Worm (Caenorhabditis elegans): ENCODE measurements around the gene ceh-60.

The ceh-60 gene

DNA sequence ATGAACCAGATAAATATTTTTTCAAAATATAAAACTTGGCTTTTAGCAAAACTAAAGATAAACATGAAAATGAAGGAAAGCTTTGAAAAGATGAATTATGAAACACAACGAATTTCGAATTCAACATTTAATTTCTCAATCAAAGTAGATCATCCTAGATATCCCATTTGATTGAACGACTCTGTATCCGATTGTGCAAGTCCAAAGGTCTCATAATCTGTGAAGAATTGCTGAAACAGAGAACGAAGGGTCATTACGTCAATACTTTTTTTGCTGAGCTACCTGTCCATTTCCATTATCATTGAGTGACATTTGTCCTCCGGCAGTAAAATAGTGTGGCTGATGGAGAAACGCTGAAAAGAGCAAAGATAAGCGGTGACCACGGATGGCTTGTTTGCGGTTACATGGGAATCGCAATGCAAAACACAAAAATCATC lies 7.3 kb downstream of the ceh-60 start:
- TF ChIP-seq unc-62 (GFP tag; optimal IDR thresholded peaks at IDR 0.05), result no peak

DNA sequence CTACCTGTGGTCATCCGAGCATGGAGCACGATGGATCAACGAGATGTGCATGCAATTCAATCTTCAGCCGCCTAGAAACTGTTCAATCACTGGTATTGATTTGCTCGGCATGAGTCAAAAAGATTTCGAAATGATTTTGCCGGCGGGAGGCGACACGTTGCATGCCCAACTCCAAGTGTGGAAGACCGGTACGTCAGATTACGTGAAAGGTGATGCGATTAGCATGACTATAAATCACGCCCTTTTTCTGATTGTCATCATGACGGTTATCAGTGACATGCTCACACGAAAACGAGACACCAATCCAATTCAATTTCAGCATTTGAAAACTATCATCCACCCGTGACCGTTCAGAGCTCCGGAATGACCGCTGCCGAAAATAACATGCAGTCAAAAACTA lies 9.3 kb downstream of the ceh-60 start:
- no peak for TF ChIP-seq unc-62 (GFP tag; optimal IDR thresholded peaks at IDR 0.05)

DNA sequence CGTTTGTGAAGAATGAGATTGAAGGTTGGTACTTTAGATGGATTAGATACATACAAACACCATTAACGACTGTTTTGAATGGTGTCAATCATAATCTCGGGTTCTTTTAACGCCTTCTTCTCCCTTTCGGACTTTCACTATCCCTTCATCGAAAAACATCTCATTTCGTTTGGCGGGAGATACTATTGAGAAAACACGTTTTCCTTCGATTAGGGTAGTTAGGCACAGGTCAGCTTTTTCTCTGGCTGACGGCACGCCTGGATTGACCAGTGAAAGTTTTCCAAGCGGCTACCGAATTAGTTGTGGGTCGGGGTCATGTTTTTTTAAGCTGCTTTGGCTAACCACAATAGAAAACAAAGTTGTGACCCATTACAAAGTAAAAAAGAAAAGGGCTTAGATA lies 10.0 kb downstream of the ceh-60 start:
- TF ChIP-seq unc-62 (GFP tag; optimal IDR thresholded peaks at IDR 0.05), result no peak

DNA sequence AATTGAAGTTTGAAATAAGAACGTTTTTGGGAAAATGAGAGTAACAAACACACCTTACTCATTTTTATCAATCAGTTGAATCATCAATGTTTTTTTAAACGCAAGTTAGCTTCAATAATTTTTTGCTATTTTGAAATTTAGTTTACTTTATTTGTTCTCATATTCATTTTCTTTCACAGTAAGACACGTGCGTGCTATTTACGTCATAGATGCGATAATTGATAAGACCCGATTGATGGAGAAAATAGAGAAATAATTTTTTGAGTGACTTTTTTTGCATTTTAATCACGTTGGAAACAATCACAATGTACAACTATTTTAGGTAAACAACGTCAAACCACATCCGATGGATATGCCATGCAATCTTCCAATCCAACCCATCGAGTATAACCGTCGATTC lies 10.5 kb downstream of the ceh-60 start:
- TF ChIP-seq unc-62 (GFP tag; optimal IDR thresholded peaks at IDR 0.05), result no peak

DNA sequence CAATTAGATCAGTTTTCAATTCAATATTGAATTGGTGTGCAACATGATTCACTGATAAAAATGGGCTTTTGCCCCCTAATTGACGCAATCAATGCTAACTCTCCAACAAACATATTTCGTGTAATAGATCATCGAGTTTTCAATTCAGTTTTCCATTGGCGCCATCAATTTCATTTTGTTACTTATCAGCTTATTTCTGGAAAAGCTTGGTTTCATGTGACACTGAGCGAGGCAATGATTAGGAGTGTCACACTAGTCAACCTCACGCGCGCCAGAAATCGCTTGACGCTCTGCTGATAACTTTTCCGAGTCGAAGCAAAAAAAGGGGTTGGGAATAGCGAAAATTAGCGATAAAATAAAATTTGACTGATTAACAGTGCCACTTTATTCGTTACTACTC lies 11.4 kb downstream of the ceh-60 start, which contains the start of gene ets-4:
TSS of gene ets-4 (plus strand) at position 347 of the 400 bp plus-strand sequence.
- TF ChIP-seq unc-62 (GFP tag; optimal IDR thresholded peaks at IDR 0.05), result no peak

DNA sequence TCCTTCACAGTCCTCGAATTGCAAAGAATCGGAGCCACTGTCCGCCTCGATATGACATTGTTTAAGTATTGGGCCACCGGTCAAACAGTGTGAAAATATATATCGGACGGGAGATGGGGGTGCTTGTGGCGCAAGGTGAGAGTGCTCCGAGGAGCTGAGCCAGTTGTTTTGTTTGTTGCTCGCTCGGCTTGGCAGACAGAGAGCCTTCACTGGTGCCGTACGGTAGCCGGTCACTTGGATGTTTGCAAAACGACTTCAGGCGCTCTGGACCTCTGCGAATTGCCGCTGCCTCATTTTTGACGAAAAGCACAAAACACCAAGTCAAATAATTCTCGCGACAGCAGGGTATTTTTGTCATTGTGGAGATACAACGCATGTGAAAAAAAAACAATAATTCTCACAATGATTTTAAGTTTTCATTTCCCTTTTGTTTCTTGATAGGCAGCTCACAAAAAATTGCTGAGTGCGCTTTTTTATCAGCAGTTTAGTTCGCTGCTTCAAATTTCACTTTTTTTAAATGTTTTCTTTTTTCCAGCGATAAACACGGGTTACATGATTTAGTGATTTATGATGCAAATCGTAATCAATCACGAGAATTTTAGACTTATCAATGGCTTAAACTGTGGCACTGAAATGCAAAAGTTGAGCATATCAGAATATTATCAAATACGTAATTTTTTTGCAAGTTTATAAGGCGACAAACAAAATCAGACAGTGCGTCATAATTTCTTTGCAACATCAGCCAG lies 12.7 kb downstream of the ceh-60 start:
- no peak for TF ChIP-seq unc-62 (GFP tag; optimal IDR thresholded peaks at IDR 0.05)

DNA sequence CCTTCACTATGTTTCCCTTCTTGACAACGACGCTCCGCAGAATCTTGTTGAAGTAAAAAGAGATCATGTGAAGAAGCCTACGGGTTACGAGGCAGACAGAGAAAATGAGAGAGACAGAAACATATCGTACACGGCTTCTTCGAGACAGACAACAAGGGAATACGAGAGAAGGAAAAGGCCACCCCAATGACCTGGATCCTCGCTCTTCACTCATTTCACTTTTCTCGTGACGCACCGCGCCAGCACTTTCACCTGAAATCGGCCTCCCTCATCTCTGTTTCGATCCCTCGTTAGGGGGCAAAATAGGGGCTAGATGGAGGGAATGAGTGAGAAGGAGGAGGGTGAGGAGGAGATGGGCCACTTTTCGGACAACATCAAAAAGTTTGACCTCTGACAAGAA lies 14.7 kb downstream of the ceh-60 start:
- no peak for TF ChIP-seq unc-62 (GFP tag; optimal IDR thresholded peaks at IDR 0.05)

DNA sequence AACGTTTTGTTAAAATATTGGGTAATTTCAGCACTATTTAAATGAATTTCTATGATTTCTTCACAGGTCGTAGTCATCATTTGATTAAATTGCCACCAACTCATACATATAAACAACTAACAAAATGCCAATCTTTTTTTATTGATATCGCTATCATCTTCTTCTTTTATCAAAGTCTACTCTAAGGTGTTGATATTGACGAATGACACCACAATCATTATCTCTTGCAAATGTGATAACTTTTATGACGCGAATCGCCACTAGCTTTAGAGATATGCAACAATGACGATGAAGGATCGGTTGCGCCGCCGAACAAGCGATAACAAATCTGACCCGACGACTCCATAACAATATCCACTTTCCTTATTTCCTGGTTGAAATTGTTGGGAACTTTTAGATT lies 15.5 kb downstream of the ceh-60 start:
- TF ChIP-seq unc-62 (GFP tag; optimal IDR thresholded peaks at IDR 0.05), result no peak

DNA sequence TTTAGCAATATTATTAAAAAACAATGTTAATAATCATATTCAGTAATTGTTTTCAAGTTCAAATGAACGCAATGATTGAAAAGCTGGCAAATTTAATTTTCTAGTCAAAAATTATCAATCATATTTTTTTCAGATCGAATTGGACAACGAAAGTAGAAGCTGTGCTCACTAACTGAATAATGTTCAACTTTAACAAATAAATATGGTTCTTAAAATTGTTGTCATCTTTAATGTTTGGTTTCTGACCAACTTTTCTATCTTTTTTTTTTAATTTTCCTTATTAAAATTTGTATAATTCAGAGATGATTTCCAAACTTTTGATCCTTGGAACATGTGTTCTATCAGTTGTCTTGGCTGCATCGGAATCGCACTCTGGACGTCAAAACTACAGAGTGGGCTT lies 18.0 kb downstream of the ceh-60 start, which contains the start of gene ttr-35:
TSS of gene ttr-35 (plus strand) at position 301 of the 400 bp plus-strand sequence.
- TF ChIP-seq unc-62 (GFP tag; optimal IDR thresholded peaks at IDR 0.05), result no peak

DNA sequence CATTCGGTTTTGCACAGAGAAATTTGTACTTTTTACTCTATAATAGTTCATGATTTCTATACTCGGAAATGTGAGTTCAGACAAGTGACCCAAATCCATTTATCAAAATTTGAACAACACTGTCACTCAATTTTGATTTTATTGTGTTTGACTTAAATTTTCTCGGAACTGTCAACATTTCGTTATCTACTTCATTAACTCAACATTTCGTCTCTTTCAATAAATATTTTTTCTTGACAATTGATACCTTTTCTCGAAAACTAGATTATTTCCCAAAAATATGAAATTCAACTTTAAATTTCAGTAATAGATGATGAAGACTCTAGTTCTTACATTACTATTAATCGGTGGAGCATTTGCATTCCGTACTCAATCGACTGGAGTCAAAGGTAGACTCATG lies 19.3 kb downstream of the ceh-60 start, which contains the start of gene ttr-36:
TSS of gene ttr-36 (plus strand) at position 301 of the 400 bp plus-strand sequence.
- no peak for TF ChIP-seq unc-62 (GFP tag; optimal IDR thresholded peaks at IDR 0.05)

DNA sequence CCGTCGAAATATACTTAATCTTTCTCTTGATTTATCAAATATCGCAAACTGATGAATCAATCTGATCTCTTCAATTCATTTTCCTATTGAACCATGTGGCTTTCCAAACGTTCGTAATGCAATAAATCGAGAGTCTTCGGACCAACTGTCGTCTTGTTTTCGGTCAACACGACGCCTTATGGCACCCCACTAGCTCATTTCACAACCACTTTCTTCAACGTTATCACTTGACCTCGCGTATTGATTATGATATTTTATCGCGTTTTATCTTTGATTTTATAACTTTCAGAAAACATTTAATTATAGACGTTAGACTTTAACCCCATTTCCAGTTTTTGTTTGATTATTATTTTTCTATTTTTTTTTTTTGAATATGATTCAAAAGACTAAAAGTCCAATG lies 20.1 kb downstream of the ceh-60 start:
- TF ChIP-seq unc-62 (GFP tag; optimal IDR thresholded peaks at IDR 0.05), result no peak

DNA sequence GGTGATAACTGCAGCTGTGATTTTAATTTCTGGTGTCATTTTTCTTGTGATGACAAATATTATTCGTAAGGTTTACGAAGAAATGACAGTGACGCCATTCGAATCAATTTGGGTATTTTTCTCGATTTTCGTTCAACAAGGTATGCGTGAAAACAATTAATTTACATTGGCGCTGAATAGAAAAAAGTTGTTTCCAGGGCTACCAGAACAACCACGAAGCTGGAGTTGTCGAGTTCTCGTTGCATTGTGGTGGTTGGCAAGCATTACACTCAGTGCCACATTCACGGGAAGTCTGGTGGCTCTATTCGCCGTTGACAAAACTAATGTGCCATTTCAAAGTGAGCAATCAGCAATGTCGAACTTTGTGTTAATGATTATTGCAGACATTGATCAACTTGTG lies 22.2 kb downstream of the ceh-60 start:
- no peak for TF ChIP-seq unc-62 (GFP tag; optimal IDR thresholded peaks at IDR 0.05)

DNA sequence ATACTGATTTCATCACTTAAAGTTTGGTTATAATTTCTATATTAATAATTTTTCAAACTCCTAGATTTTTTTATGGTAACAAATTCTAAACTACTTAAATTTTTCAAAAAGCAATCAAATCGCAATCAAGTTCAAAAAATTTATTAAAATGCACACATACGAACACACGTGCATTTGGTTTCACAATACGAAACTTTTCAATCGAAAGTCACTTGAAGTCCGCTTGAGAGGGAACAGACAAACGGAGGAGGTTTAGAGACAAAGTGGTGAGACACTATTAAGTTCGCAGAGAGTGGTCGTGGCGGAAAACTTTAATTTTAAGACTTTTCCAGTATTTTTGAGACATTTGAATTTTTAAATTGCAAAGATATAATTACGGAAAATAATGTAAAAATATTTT lies 24.3 kb downstream of the ceh-60 start, which contains the start of gene glr-8:
TSS of gene glr-8 (plus strand) at position 319 of the 400 bp plus-strand sequence.
- TF ChIP-seq unc-62 (GFP tag; optimal IDR thresholded peaks at IDR 0.05), result no peak

DNA sequence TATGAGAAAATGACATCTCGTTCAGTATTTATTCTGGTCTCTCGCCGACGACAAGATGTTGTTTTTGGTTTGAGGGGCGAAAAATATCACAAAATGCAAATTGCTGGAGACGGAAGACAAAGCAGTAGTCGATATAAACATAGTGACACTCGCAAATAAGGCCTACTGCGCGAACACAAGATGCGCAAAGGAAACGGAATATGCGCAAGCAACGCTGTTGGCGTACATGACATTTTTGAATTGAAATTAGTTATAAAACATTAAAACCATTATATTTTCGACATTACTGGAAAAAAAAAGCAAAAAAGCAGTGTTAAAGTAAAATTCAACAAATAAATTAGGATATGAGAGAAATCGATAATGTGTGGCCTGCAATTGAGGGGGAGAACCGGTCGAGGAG lies 24.9 kb downstream of the ceh-60 start, which contains the start of gene cdf-1:
TSS of gene cdf-1 (minus strand) at position 136 of the 400 bp plus-strand sequence.
- TF ChIP-seq unc-62 (GFP tag; optimal IDR thresholded peaks at IDR 0.05), result no peak

DNA sequence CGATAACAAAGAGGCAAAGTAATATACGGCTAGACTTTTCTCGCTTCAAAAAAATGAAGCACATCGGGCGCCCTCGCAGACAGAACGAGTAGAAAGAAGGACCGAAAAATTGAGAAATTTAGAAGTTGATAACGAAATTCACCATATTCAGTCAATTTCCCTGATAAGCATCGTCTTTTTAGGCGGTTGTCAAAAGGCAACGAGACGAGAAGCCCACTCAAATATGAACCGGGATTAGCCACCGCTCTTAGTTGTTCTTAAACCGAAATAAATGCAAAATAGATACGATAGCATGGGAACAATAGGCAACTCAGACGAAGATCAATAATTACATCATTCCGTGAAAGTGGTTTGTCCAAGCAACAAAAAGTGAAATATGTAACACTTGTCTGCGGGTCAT lies 26.8 kb downstream of the ceh-60 start:
- no peak for TF ChIP-seq unc-62 (GFP tag; optimal IDR thresholded peaks at IDR 0.05)

DNA sequence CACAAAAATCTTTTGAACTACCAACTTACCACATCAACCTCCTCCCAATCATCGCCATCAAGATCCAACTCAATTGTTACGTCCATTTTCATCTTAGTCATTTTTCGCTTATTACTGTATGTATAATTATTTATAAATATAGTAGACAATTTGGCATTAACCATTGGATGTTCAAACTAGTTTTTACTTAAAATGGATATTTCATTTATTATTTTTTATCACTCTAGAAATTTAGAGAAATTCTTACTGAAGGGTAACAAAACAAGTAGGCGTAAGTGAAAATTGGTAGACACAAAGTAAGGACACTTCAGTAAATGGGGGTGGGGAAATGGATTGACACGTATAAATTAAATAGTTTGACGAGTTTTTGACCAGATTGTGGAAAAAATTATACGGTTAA lies 30.2 kb downstream of the ceh-60 start, which contains the start of gene actl-1:
TSS of gene actl-1 (minus strand) at position 101 of the 400 bp plus-strand sequence.
- TF ChIP-seq unc-62 (GFP tag; optimal IDR thresholded peaks at IDR 0.05), result no peak

DNA sequence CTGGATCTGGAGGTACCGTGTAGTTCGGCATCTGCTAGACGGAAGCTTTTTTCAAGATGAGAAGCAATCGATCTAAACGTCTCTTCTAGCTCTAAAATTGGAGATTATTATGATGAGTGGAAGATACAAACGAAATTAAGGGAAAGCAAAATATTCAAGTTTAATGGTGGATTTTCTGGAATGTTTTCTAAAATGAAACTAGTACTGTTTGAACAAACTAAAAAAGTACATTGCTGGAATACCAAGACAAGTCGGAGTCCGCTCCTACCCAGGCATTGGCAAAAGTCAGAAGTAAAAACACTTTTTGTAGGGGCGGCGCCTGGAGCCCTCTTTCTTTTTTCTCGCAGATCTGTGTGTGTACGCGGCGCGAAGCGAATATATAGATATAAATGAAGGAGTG lies 45.2 kb downstream of the ceh-60 start, which contains the start of gene gar-1:
TSS of gene gar-1 (minus strand) at position 101 of the 400 bp plus-strand sequence.
- TF ChIP-seq unc-62 (GFP tag; optimal IDR thresholded peaks at IDR 0.05), result no peak

All from whole organism, dauer.